Worm (Caenorhabditis elegans) whole organism, L1 larva: Measurements from ENCODE around the gene plp-2.
A peak's percentile ranks its signal among the peaks of the same experiment; 100 is the strongest.
"Not testable (repeated sequence)": the region's sequence is repeated elsewhere in the genome, so short reads cannot be mapped to it uniquely, and the experiment has no call there.

Experiments used
- C04F5.9 ChIP-seq: sonication (generic microtip); optimal IDR thresholded peaks from 2 replicates; lab custom pipeline; 2016; ENCODE audit warnings: missing genetic modification characterization, missing compliant biosample characterization
- C16A3.4 ChIP-seq: fragments of 150-350 bp; optimal IDR thresholded peaks from 2 replicates; lab custom pipeline; 2014; ENCODE audit warnings: missing biosample characterization, missing genetic modification characterization
- C34B4.2 ChIP-seq: sonication (generic microtip); optimal IDR thresholded peaks from 2 replicates; lab custom pipeline; 2017; ENCODE audit warnings: mild to moderate bottlenecking, missing genetic modification characterization, missing compliant biosample characterization
- F16B12.6 ChIP-seq: fragments of 150-350 bp; optimal IDR thresholded peaks from 2 replicates; lab custom pipeline; 2014; ENCODE audit warnings: missing biosample characterization, missing genetic modification characterization
- Y116A8C.19 ChIP-seq: sonication (generic microtip); optimal IDR thresholded peaks from 2 replicates; lab custom pipeline; 2016; ENCODE audit warnings: missing compliant biosample characterization, missing genetic modification characterization, borderline replicate concordance
- alr-1 ChIP-seq: fragments of 200-800 bp; sonication (Bioruptor generic); optimal IDR thresholded peaks from 2 replicates; lab custom pipeline; 2018; ENCODE audit warnings: borderline replicate concordance, mild to moderate bottlenecking, missing genetic modification characterization, missing compliant biosample characterization
- aly-2 ChIP-seq: fragments of 150-350 bp; optimal IDR thresholded peaks from 2 replicates; lab custom pipeline; 2014; ENCODE audit warnings: missing biosample characterization, missing genetic modification characterization
- ama-1 ChIP-seq: fragments of 150-350 bp; optimal IDR thresholded peaks from 2 replicates; lab custom pipeline; 2014
- ceh-82 ChIP-seq, 3 experiments: fragments of 150-350 bp in 1 of 3; sonication (generic microtip) in 2 of 3; optimal IDR thresholded peaks; 2 replicates each; lab custom pipeline; 2014 to 2017; ENCODE audit warnings: missing biosample characterization in 3 of 3, missing genetic modification characterization in 3 of 3
- ceh-90 ChIP-seq: sonication (generic microtip); optimal IDR thresholded peaks from 2 replicates; lab custom pipeline; 2016; ENCODE audit warnings: missing genetic modification characterization, missing compliant biosample characterization
- dpl-1 ChIP-seq, 3 experiments: fragments of 150-350 bp in 2 of 3; sonication (generic microtip) in 1 of 3; optimal IDR thresholded peaks; 2 replicates each; lab custom pipeline; 2014 to 2017; ENCODE audit warnings: missing biosample characterization in 3 of 3, missing genetic modification characterization in 3 of 3, missing genetic modification reagents in 3 of 3
- dsc-1 ChIP-seq: sonication (generic microtip); optimal IDR thresholded peaks from 2 replicates; lab custom pipeline; 2016; ENCODE audit warnings: mild to moderate bottlenecking, missing genetic modification characterization, missing compliant biosample characterization
- efl-1 ChIP-seq, 4 experiments: fragments of 150-350 bp; optimal IDR thresholded peaks in 3 of 4; peaks in 1 of 4; 1 replicate in 1 of 4; 2 replicates in 3 of 4; lab custom pipeline; 2014; ENCODE audit warnings: missing biosample characterization in 2 of 4, missing genetic modification characterization in 2 of 4, missing genetic modification reagents in 2 of 4
- elt-2 ChIP-seq: sonication (generic microtip); optimal IDR thresholded peaks from 2 replicates; lab custom pipeline; 2016; ENCODE audit warnings: missing genetic modification characterization, mild to moderate bottlenecking, inconsistent platforms, missing compliant biosample characterization, missing genetic modification reagents
- ets-5 ChIP-seq: fragments of 200-800 bp; sonication (Bioruptor generic); IDR thresholded peaks from 2 replicates; pipeline ENCODE4 v1.3.6; 2022; ENCODE audit warnings: missing genetic modification characterization, missing compliant biosample characterization
- fkh-10 ChIP-seq: sonication (generic microtip); optimal IDR thresholded peaks from 2 replicates; lab custom pipeline; 2017; ENCODE audit warnings: missing biosample characterization, missing genetic modification reagents, missing genetic modification characterization
- fkh-4 ChIP-seq: sonication (generic microtip); optimal IDR thresholded peaks from 2 replicates; lab custom pipeline; 2016; ENCODE audit warnings: missing compliant biosample characterization, missing genetic modification characterization, borderline replicate concordance
- hlh-17 ChIP-seq: fragments of 200-800 bp; sonication (Bioruptor generic); optimal IDR thresholded peaks from 2 replicates; lab custom pipeline; 2018; ENCODE audit warnings: missing genetic modification characterization, mild to moderate bottlenecking, missing compliant biosample characterization, moderate library complexity, borderline replicate concordance
- hlh-4 ChIP-seq: sonication (generic microtip); optimal IDR thresholded peaks from 2 replicates; lab custom pipeline; 2016; ENCODE audit warnings: mild to moderate bottlenecking, missing genetic modification characterization, missing compliant biosample characterization
- irx-1 ChIP-seq: sonication (generic microtip); optimal IDR thresholded peaks from 2 replicates; lab custom pipeline; 2016; ENCODE audit warnings: missing genetic modification characterization, missing compliant biosample characterization
- isw-1 ChIP-seq: fragments of 200-800 bp; sonication (Bioruptor generic); IDR thresholded peaks from 2 replicates; pipeline ENCODE4 v1.3.6; 2022; ENCODE audit warnings: missing genetic modification characterization, missing compliant biosample characterization
- lin-13 ChIP-seq: fragments of 150-350 bp; optimal IDR thresholded peaks from 2 replicates; lab custom pipeline; 2014; ENCODE audit warnings: missing biosample characterization, missing genetic modification reagents, missing genetic modification characterization
- lin-15B ChIP-seq: fragments of 150-350 bp; sonication (generic microtip); optimal IDR thresholded peaks from 3 replicates; lab custom pipeline; 2014; ENCODE audit warnings: missing biosample characterization, missing genetic modification characterization
- lin-39 ChIP-seq: fragments of 150-350 bp; optimal IDR thresholded peaks from 2 replicates; lab custom pipeline; 2014; ENCODE audit warnings: missing biosample characterization, missing genetic modification reagents, missing genetic modification characterization
- lir-3 ChIP-seq: sonication (generic microtip); optimal IDR thresholded peaks from 2 replicates; lab custom pipeline; 2016; ENCODE audit warnings: mild to moderate bottlenecking, missing genetic modification characterization, moderate library complexity, missing compliant biosample characterization; ENCODE audit not compliant: poor library complexity
- lsy-2 ChIP-seq, 2 experiments: fragments of 150-350 bp; optimal IDR thresholded peaks; 2 replicates each; lab custom pipeline; 2014; ENCODE audit warnings: missing biosample characterization in 2 of 2, missing genetic modification characterization in 2 of 2
- mdl-1 ChIP-seq, 2 experiments: fragments of 150-350 bp; optimal IDR thresholded peaks; 2 replicates each; lab custom pipeline; 2014 to 2017; ENCODE audit warnings: missing biosample characterization in 2 of 2, missing genetic modification characterization in 2 of 2, inconsistent platforms in 1 of 2
- mef-2 ChIP-seq: fragments of 150-350 bp; optimal IDR thresholded peaks from 2 replicates; lab custom pipeline; 2014; ENCODE audit warnings: missing biosample characterization, missing genetic modification characterization
- nhr-11 ChIP-seq: fragments of 150-350 bp; optimal IDR thresholded peaks from 2 replicates; lab custom pipeline; 2014; ENCODE audit warnings: missing biosample characterization, missing genetic modification characterization
- nhr-12 ChIP-seq: sonication (generic microtip); optimal IDR thresholded peaks from 2 replicates; lab custom pipeline; 2017; ENCODE audit warnings: missing biosample characterization, missing genetic modification characterization
- nhr-237 ChIP-seq: fragments of 150-350 bp; optimal IDR thresholded peaks from 2 replicates; lab custom pipeline; 2014; ENCODE audit warnings: missing biosample characterization, missing genetic modification characterization
- nhr-71 ChIP-seq: sonication (generic microtip); optimal IDR thresholded peaks from 2 replicates; lab custom pipeline; 2016; ENCODE audit warnings: mild to moderate bottlenecking, missing genetic modification characterization, moderate library complexity, missing compliant biosample characterization
- nhr-76 ChIP-seq: sonication (generic microtip); optimal IDR thresholded peaks from 2 replicates; lab custom pipeline; 2017; ENCODE audit warnings: missing biosample characterization, missing genetic modification characterization
- nhr-90 ChIP-seq: sonication (generic microtip); optimal IDR thresholded peaks from 2 replicates; lab custom pipeline; 2016; ENCODE audit warnings: mild to moderate bottlenecking, missing genetic modification characterization, missing compliant biosample characterization; ENCODE audit not compliant: poor library complexity
- pqm-1 ChIP-seq: sonication (generic microtip); optimal IDR thresholded peaks from 3 replicates; lab custom pipeline; 2017; ENCODE audit warnings: missing biosample characterization, missing genetic modification characterization
- skn-1 ChIP-seq: fragments of 150-350 bp; optimal IDR thresholded peaks from 2 replicates; lab custom pipeline; 2014; ENCODE audit warnings: missing biosample characterization, missing genetic modification characterization
- snpc-4 ChIP-seq: fragments of 150-350 bp; optimal IDR thresholded peaks from 2 replicates; lab custom pipeline; 2014; ENCODE audit warnings: missing biosample characterization, missing genetic modification characterization
- snu-23 ChIP-seq: sonication (generic microtip); optimal IDR thresholded peaks from 2 replicates; lab custom pipeline; 2016; ENCODE audit warnings: missing genetic modification characterization, missing compliant biosample characterization
- sptf-1 ChIP-seq: fragments of 150-350 bp; optimal IDR thresholded peaks from 2 replicates; lab custom pipeline; 2014; ENCODE audit warnings: missing biosample characterization, missing genetic modification characterization
- sup-37 ChIP-seq: fragments of 200-800 bp; sonication (Bioruptor generic); optimal IDR thresholded peaks from 2 replicates; lab custom pipeline; 2018; ENCODE audit warnings: mild to moderate bottlenecking, missing genetic modification characterization, missing compliant biosample characterization
- swsn-7 ChIP-seq: sonication (generic microtip); optimal IDR thresholded peaks from 2 replicates; lab custom pipeline; 2016; ENCODE audit warnings: missing genetic modification characterization, missing compliant biosample characterization
- tbx-2 ChIP-seq: sonication (generic microtip); optimal IDR thresholded peaks from 2 replicates; lab custom pipeline; 2016; ENCODE audit warnings: missing genetic modification characterization, missing compliant biosample characterization
- unc-62 ChIP-seq: fragments of 150-350 bp; optimal IDR thresholded peaks from 2 replicates; lab custom pipeline; 2014; ENCODE audit warnings: missing biosample characterization, missing genetic modification reagents, missing genetic modification characterization
- vab-15 ChIP-seq: sonication (generic microtip); optimal IDR thresholded peaks from 2 replicates; lab custom pipeline; 2017; ENCODE audit warnings: missing genotype, mild to moderate bottlenecking, missing genetic modification characterization, missing compliant biosample characterization
- xbp-1 ChIP-seq: sonication (generic microtip); optimal IDR thresholded peaks from 2 replicates; lab custom pipeline; 2016; ENCODE audit warnings: missing genetic modification characterization, missing compliant biosample characterization
- ztf-11 ChIP-seq, 2 experiments: sonication (generic microtip); optimal IDR thresholded peaks; 2 replicates each; lab custom pipeline; 2016 to 2017; ENCODE audit warnings: missing genetic modification characterization in 2 of 2, missing biosample characterization in 1 of 2, missing compliant biosample characterization in 1 of 2
- ztf-4 ChIP-seq: fragments of 150-350 bp; optimal IDR thresholded peaks from 2 replicates; lab custom pipeline; 2014; ENCODE audit warnings: missing biosample characterization, missing genetic modification characterization

Gene plp-2

DNA sequence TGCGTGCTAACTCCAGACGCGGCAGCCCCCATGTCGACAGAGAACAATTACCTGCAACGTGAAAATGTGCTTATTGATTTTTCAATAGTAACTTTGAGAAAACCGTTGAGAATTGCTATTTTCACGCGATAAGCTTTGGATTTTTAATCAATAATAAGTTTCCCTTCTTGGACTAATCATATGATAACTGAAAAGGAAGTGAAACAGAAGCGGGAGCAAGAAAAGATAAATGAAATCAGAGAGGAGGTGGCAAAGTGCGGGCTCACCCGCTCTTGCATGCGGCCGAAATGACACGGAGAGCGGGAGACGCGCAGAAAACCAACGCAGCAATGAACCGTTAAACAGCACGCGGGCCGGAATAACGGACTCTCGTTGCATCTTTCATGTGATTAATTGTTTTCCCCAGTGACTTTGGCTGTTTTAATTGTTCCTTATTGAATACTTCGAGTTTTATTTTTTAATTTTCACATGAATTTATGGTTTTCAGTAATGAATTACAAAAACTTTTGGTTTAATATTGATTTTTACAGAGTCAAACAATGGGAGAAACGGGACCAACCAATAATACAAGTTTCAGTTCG is 12.3 kb downstream of the plp-2 start, which contains the start of the genes flwr-1 and tbc-1 (continued):
- TF ChIP-seq unc-62 = no peak
- TF ChIP-seq hlh-4 (tag; lab: Kevin White, UChicago) = no peak
- peak in 1 of 2 experiments; percentile 38 for TF ChIP-seq mdl-1 (tag; optimal IDR thresholded peaks at IDR 0.05; lab: Kevin White, UChicago)
- no peak for TF ChIP-seq nhr-12
- TF ChIP-seq isw-1 (GFP tag; lab: Robert Waterston, UW) = no peak
- no peak for TF ChIP-seq C34B4.2
- no peak for TF ChIP-seq sup-37 (GFP tag; lab: Kevin White, UChicago)
- TF ChIP-seq C04F5.9 (tag; lab: Kevin White, UChicago) = no peak
- TF ChIP-seq aly-2 (tag; lab: Kevin White, UChicago) = no peak
- TF ChIP-seq lir-3 = no peak
- no peak for TF ChIP-seq lin-13
- no peak for TF ChIP-seq ztf-4
- TF ChIP-seq lin-39 (tag; lab: Kevin White, UChicago) = no peak
- no peak for TF ChIP-seq ceh-90 (tag; lab: Kevin White, UChicago)
- peak; percentile 18 for TF ChIP-seq snpc-4
- TF ChIP-seq nhr-11 (tag; lab: Kevin White, UChicago) = no peak
- TF ChIP-seq tbx-2 (tag; lab: Kevin White, UChicago) = peak; percentile 16
- TF ChIP-seq ceh-82 (tag; optimal IDR thresholded peaks at IDR 0.05; lab: Kevin White, UChicago) = peak in 1 of 3 experiments; percentile 62
- peak in 1 of 2 experiments; percentile 9 for TF ChIP-seq lsy-2 (tag; optimal IDR thresholded peaks at IDR 0.05; lab: Kevin White, UChicago)
- peak; percentile 49 for TF ChIP-seq snu-23 (GFP tag; lab: Kevin White, UChicago)
- TF ChIP-seq C16A3.4 (tag; lab: Kevin White, UChicago) = no peak
- peak; percentile 37 for TF ChIP-seq dsc-1 (tag; lab: Kevin White, UChicago)
- no peak for TF ChIP-seq ama-1
- peak; percentile 2 for TF ChIP-seq lin-15B (tag; lab: Kevin White, UChicago)
- peak; percentile 3 for TF ChIP-seq mef-2
- TF ChIP-seq fkh-4 = no peak
- TF ChIP-seq Y116A8C.19 (tag; lab: Kevin White, UChicago) = no peak
- TF ChIP-seq efl-1 (optimal IDR thresholded peaks at IDR 0.05; lab: Kevin White, UChicago) = no peak
- peak in 1 of 2 experiments; percentile 59 for TF ChIP-seq efl-1 (GFP tag; optimal IDR thresholded peaks at IDR 0.05 in 1 of 2; lab: Kevin White, UChicago)
- no peak for TF ChIP-seq vab-15 (tag; lab: Kevin White, UChicago)
- TF ChIP-seq irx-1 (tag; lab: Kevin White, UChicago) = no peak
- peak; percentile 55 for TF ChIP-seq nhr-71 (tag; lab: Kevin White, UChicago)
- no peak for TF ChIP-seq nhr-237
- TF ChIP-seq ztf-11 (tag; optimal IDR thresholded peaks at IDR 0.05; lab: Kevin White, UChicago) = no peak
- TF ChIP-seq fkh-10 = no peak
- TF ChIP-seq alr-1 (tag; lab: Kevin White, UChicago) = no peak
- TF ChIP-seq ets-5 (GFP tag; lab: Robert Waterston, UW) = no peak

DNA sequence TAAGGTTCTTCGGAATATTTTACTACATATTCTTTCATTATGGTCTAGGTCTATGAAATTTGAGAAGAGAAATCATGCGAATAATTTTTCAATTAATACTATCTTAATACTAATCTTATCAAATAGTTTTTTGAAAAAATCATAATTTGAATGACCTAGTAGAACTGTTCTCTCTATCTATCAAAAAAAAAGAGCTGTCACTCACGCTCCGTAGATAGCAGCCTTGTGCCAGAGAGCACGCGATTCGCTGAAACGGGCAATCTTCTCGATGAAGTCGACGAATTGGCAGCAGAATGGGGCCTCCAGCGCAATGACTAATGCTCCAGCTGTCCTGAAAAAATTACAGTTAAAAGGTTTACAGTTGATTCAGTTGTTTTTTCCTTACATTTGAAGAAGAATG is 13.0 kb downstream of the plp-2 start:
- TF ChIP-seq pqm-1 (tag; lab: Kevin White, UChicago) = no peak

DNA sequence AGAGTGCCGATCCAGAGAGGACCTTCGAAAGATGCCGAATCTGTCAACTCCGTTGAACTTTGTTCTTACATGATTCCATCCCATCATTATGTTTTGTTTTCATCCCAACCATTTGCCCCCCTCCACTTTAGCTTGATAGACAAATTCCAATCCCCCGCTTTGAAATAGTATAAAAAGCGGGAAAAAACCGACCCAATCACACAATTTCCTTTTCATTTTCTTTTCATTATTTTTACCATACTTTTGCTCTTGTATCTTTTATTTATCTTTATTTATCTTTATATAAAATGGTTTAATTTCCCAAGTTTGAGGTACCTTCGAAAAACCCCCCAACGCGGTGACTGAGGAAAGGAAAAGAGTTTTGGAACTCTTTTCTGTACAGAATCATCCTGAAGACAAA is 16.1 kb downstream of the plp-2 start, which contains the start of gene F20D1.22:
Gene F20D1.22, plus strand, starts transcription at position 301 of the 400 bp plus-strand sequence.
- not testable (repeated sequence) for TF ChIP-seq fkh-4; alr-1 (tag; lab: Kevin White, UChicago); swsn-7 (tag; lab: Kevin White, UChicago)

DNA sequence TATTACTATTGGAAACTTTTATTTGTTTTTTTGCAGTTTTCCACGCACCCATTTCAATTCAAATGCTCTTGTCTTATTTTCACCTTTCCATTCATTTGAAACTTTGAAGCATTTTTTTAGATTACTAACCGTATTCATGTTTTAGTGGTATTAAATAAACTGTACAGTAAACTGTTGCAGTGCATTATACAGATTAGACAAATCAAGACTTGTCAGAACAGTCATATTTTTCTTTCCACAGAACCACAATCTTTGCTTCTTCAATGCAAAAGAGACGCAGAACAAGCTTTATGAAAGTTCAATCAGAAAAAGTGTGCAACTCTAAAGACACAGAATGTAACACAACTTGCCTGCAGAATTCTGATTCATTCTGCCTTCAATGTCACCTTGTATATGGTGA is 16.8 kb downstream of the plp-2 start, which contains the start of gene F45B8.5:
Gene F45B8.5, plus strand, starts transcription at position 301 of the 400 bp plus-strand sequence.
- no peak for TF ChIP-seq Y116A8C.19 (tag; lab: Kevin White, UChicago)
- no peak for TF ChIP-seq nhr-11 (tag; lab: Kevin White, UChicago)
- TF ChIP-seq vab-15 (tag; lab: Kevin White, UChicago) = no peak
- TF ChIP-seq nhr-76 (tag; lab: Kevin White, UChicago) = no peak
- no peak for TF ChIP-seq ztf-4
- TF ChIP-seq snpc-4 = no peak
- no peak for TF ChIP-seq F16B12.6
- TF ChIP-seq hlh-17 (GFP tag; lab: Kevin White, UChicago) = no peak
- TF ChIP-seq skn-1 (tag; lab: Kevin White, UChicago) = no peak
- TF ChIP-seq sptf-1 (tag; lab: Kevin White, UChicago) = no peak
- TF ChIP-seq xbp-1 (tag; lab: Kevin White, UChicago) = no peak
- no peak for TF ChIP-seq snu-23 (GFP tag; lab: Kevin White, UChicago)
- TF ChIP-seq dpl-1 (GFP tag; optimal IDR thresholded peaks at IDR 0.05; lab: Kevin White, UChicago) = no peak
- no peak for TF ChIP-seq mef-2
- no peak for TF ChIP-seq fkh-4
- TF ChIP-seq nhr-90 (tag; lab: Kevin White, UChicago) = no peak
- no peak for TF ChIP-seq ztf-11 (tag; optimal IDR thresholded peaks at IDR 0.05; lab: Kevin White, UChicago)
- no peak for TF ChIP-seq elt-2 (tag; lab: Kevin White, UChicago)
- no peak for TF ChIP-seq lsy-2 (tag; optimal IDR thresholded peaks at IDR 0.05; lab: Kevin White, UChicago)
